Fruit fly (Drosophila melanogaster) whole organism, embryonic: ENCODE measurements around the gene MtnF.

Experiments used
- Adf1 ChIP-seq: fragments of 200-800 bp; sonication (Bioruptor generic); IDR thresholded peaks from 2 replicates; pipeline ENCODE4 v1.3.6; 2022; ENCODE audit warnings: missing biosample characterization, missing genetic modification characterization
- Bgb ChIP-seq: fragments of 200-800 bp; sonication (Bioruptor generic); IDR thresholded peaks from 2 replicates; pipeline ENCODE4 v1.3.6; 2022; ENCODE audit warnings: missing biosample characterization, missing genetic modification characterization; ENCODE audit not compliant: partially characterized antibody
- CG10366 ChIP-seq: fragments of 200-800 bp; sonication (Bioruptor generic); IDR thresholded peaks from 2 replicates; pipeline ENCODE4 v1.3.6; 2022; ENCODE audit warnings: missing biosample characterization, missing genetic modification characterization
- CG10654 ChIP-seq: fragments of 200-800 bp; sonication (Bioruptor generic); optimal IDR thresholded peaks from 2 replicates; lab custom pipeline; 2016; ENCODE audit warnings: missing biosample characterization, missing genetic modification characterization
- CG12236 ChIP-seq: fragments of 200-800 bp; sonication (Bioruptor generic); optimal IDR thresholded peaks from 2 replicates; lab custom pipeline; 2016; ENCODE audit warnings: missing biosample characterization, missing genetic modification characterization
- CG13624 ChIP-seq: fragments of 200-800 bp; sonication (Bioruptor generic); optimal IDR thresholded peaks from 2 replicates; lab custom pipeline; 2016; ENCODE audit warnings: missing biosample characterization, missing genetic modification characterization
- CG15514 ChIP-seq: fragments of 200-800 bp; sonication (Bioruptor generic); optimal IDR thresholded peaks from 3 replicates; lab custom pipeline; 2017; ENCODE audit warnings: missing biosample characterization, missing genetic modification characterization, mild to moderate bottlenecking, moderate library complexity, missing genetic modification reagents
- CG17186 ChIP-seq: fragments of 200-800 bp; sonication (Bioruptor generic); optimal IDR thresholded peaks from 3 replicates; lab custom pipeline; 2017; ENCODE audit warnings: missing biosample characterization, missing genetic modification reagents, missing genetic modification characterization
- CG17829 ChIP-seq: fragments of 200-800 bp; optimal IDR thresholded peaks from 2 replicates; lab custom pipeline; 2019; ENCODE audit warnings: missing biosample characterization, mild to moderate bottlenecking, missing genetic modification characterization, moderate library complexity
- CG17912 ChIP-seq: fragments of 200-800 bp; sonication (Bioruptor generic); optimal IDR thresholded peaks from 2 replicates; lab custom pipeline; 2018; ENCODE audit warnings: missing biosample characterization, mild to moderate bottlenecking, missing genetic modification characterization
- CG2202 ChIP-seq: fragments of 200-800 bp; sonication (Bioruptor generic); optimal IDR thresholded peaks from 2 replicates; lab custom pipeline; 2018; ENCODE audit warnings: missing biosample characterization, mild to moderate bottlenecking, missing genetic modification characterization
- CG2712 ChIP-seq: fragments of 200-800 bp; optimal IDR thresholded peaks from 3 replicates; lab custom pipeline; 2019; ENCODE audit warnings: missing biosample characterization, mild to moderate bottlenecking, missing genetic modification characterization, moderate library complexity
- CG2889 ChIP-seq: fragments of 200-800 bp; sonication (Bioruptor generic); IDR thresholded peaks from 3 replicates; pipeline ENCODE4 v1.3.6; 2022; ENCODE audit warnings: missing biosample characterization, missing genetic modification characterization
- CG33557 ChIP-seq: fragments of 200-800 bp; sonication (Bioruptor generic); optimal IDR thresholded peaks from 2 replicates; lab custom pipeline; 2019; ENCODE audit warnings: missing biosample characterization, mild to moderate bottlenecking, missing genetic modification characterization, moderate library complexity
- CG34224 ChIP-seq: fragments of 200-800 bp; sonication (Bioruptor generic); IDR thresholded peaks from 3 replicates; pipeline ENCODE4 v1.3.6; 2022; ENCODE audit warnings: missing biosample characterization, missing genetic modification characterization; ENCODE audit not compliant: partially characterized antibody
- CG6175 ChIP-seq: fragments of 200-800 bp; sonication (Bioruptor generic); IDR thresholded peaks from 3 replicates; pipeline ENCODE4 v1.3.6; 2022; ENCODE audit warnings: missing biosample characterization, missing genetic modification characterization
- CG7357 ChIP-seq: fragments of 200-800 bp; sonication (Bioruptor generic); IDR thresholded peaks from 3 replicates; pipeline ENCODE4 v1.3.6; 2022; ENCODE audit warnings: missing biosample characterization, missing genetic modification characterization
- CG8290 ChIP-seq, 3 experiments: fragments of 200-800 bp; sonication (Bioruptor generic); optimal IDR thresholded peaks; 2 replicates each; lab custom pipeline; 2016 to 2019; ENCODE audit warnings: missing biosample characterization in 3 of 3, missing genetic modification characterization in 3 of 3, mild to moderate bottlenecking in 2 of 3, moderate library complexity in 1 of 3
- CG9797 ChIP-seq: fragments of 200-800 bp; sonication (Bioruptor generic); optimal IDR thresholded peaks from 3 replicates; lab custom pipeline; 2018; ENCODE audit warnings: missing biosample characterization, mild to moderate bottlenecking, missing genetic modification characterization
- D19A ChIP-seq: fragments of 200-800 bp; optimal IDR thresholded peaks from 3 replicates; lab custom pipeline; 2019; ENCODE audit warnings: missing biosample characterization, mild to moderate bottlenecking, missing genetic modification characterization, moderate library complexity
- Dp ChIP-seq: fragments of 200-800 bp; sonication (Bioruptor generic); optimal IDR thresholded peaks from 2 replicates; lab custom pipeline; 2018; ENCODE audit warnings: missing biosample characterization, mild to moderate bottlenecking, missing genetic modification characterization, moderate library complexity
- E2f2 ChIP-seq: fragments of 200-800 bp; sonication (Bioruptor generic); IDR thresholded peaks from 2 replicates; pipeline ENCODE4 v1.3.6; 2022; ENCODE audit warnings: missing biosample characterization, missing genetic modification characterization
- Ets97D ChIP-seq: fragments of 200-800 bp; sonication (Bioruptor generic); optimal IDR thresholded peaks from 3 replicates; lab custom pipeline; 2016; ENCODE audit warnings: missing biosample characterization, missing genetic modification characterization
- HHEX ChIP-seq: fragments of 200-800 bp; sonication (Bioruptor generic); optimal IDR thresholded peaks from 3 replicates; lab custom pipeline; 2017; ENCODE audit warnings: missing biosample characterization, mild to moderate bottlenecking, missing genetic modification characterization, missing genetic modification reagents
- MESR4 ChIP-seq: fragments of 200-800 bp; sonication (Bioruptor generic); optimal IDR thresholded peaks from 2 replicates; lab custom pipeline; 2018; ENCODE audit warnings: missing biosample characterization, mild to moderate bottlenecking, missing genetic modification characterization, moderate library complexity
- Opbp ChIP-seq: fragments of 200-800 bp; sonication (Bioruptor generic); IDR thresholded peaks from 3 replicates; pipeline ENCODE4 v1.3.6; 2022; ENCODE audit warnings: missing biosample characterization, missing genetic modification characterization; ENCODE audit not compliant: partially characterized antibody
- Ravus ChIP-seq: fragments of 200-800 bp; sonication (Bioruptor generic); IDR thresholded peaks from 2 replicates; pipeline ENCODE4 v1.3.6; 2022; ENCODE audit warnings: missing biosample characterization, missing genetic modification characterization
- Scr ChIP-seq: fragments of 200-800 bp; sonication (Bioruptor generic); IDR thresholded peaks from 2 replicates; pipeline ENCODE4 v1.3.6; 2022; ENCODE audit warnings: missing biosample characterization, missing genetic modification characterization; ENCODE audit not compliant: partially characterized antibody
- Sin3A ChIP-seq: fragments of >200 bp; optimal IDR thresholded peaks from 2 replicates; lab custom pipeline; 2018
- Spps ChIP-seq: fragments of 200-800 bp; sonication (Bioruptor generic); optimal IDR thresholded peaks from 2 replicates; lab custom pipeline; 2018; ENCODE audit warnings: missing biosample characterization, mild to moderate bottlenecking, missing genetic modification characterization
- Stat92E ChIP-seq, 3 experiments: fragments of >200 bp in 2 of 3; fragments of 200-800 bp in 1 of 3; sonication (Bioruptor generic) in 1 of 3; optimal IDR thresholded peaks; 2 replicates each; lab custom pipeline; 2017 to 2019; ENCODE audit warnings: missing biosample characterization in 3 of 3, missing genetic modification characterization in 3 of 3, mild to moderate bottlenecking in 1 of 3, moderate library complexity in 1 of 3
- Tbp ChIP-seq: fragments of >200 bp; optimal IDR thresholded peaks from 2 replicates; lab custom pipeline; 2018; ENCODE audit warnings: missing biosample characterization, missing genetic modification characterization
- Usf ChIP-seq: fragments of 200-800 bp; sonication (Bioruptor generic); optimal IDR thresholded peaks from 2 replicates; lab custom pipeline; 2017; ENCODE audit warnings: missing genotype, missing biosample characterization, missing genetic modification characterization
- ato ChIP-seq: fragments of 200-800 bp; sonication (Bioruptor generic); IDR thresholded peaks from 2 replicates; pipeline ENCODE4 v1.3.6; 2022; ENCODE audit warnings: missing biosample characterization, missing genetic modification characterization; ENCODE audit not compliant: partially characterized antibody
- bbx ChIP-seq: fragments of 200-800 bp; sonication (Bioruptor generic); IDR thresholded peaks from 2 replicates; pipeline ENCODE4 v1.3.6; 2022; ENCODE audit warnings: missing biosample characterization, missing genetic modification characterization; ENCODE audit not compliant: partially characterized antibody
- cg ChIP-seq: fragments of 200-800 bp; sonication (Bioruptor generic); optimal IDR thresholded peaks from 3 replicates; lab custom pipeline; 2019; ENCODE audit warnings: missing biosample characterization, mild to moderate bottlenecking, missing genetic modification characterization, moderate library complexity
- crol ChIP-seq: fragments of 200-800 bp; sonication (Bioruptor generic); IDR thresholded peaks from 2 replicates; pipeline ENCODE4 v1.3.6; 2022; ENCODE audit warnings: missing biosample characterization, missing genetic modification characterization
- crp ChIP-seq, 2 experiments: fragments of 200-800 bp; sonication (Bioruptor generic); optimal IDR thresholded peaks; 2 replicates in 1 of 2; 3 replicates in 1 of 2; lab custom pipeline; 2017; ENCODE audit warnings: missing biosample characterization in 2 of 2, missing genetic modification characterization in 2 of 2, mild to moderate bottlenecking in 1 of 2, moderate library complexity in 1 of 2
- eyg ChIP-seq: fragments of 200-800 bp; sonication (Bioruptor generic); optimal IDR thresholded peaks from 3 replicates; lab custom pipeline; 2016; ENCODE audit warnings: missing biosample characterization, missing genetic modification characterization
- fd96Cb ChIP-seq: fragments of 200-800 bp; sonication (Bioruptor generic); optimal IDR thresholded peaks from 2 replicates; lab custom pipeline; 2018; ENCODE audit warnings: missing biosample characterization, mild to moderate bottlenecking, missing genetic modification characterization, moderate library complexity
- gcm2 ChIP-seq: fragments of 200-800 bp; sonication (Bioruptor generic); optimal IDR thresholded peaks from 2 replicates; lab custom pipeline; 2016; ENCODE audit warnings: missing biosample characterization, missing genetic modification characterization
- knrl ChIP-seq: fragments of 200-800 bp; sonication (Bioruptor generic); IDR thresholded peaks from 3 replicates; pipeline ENCODE4 v1.3.6; 2022; ENCODE audit warnings: missing biosample characterization, missing genetic modification characterization; ENCODE audit not compliant: partially characterized antibody
- odd ChIP-seq: fragments of 200-800 bp; sonication (Bioruptor generic); optimal IDR thresholded peaks from 2 replicates; lab custom pipeline; 2017; ENCODE audit warnings: missing biosample characterization, mild to moderate bottlenecking, missing genetic modification characterization
- sim ChIP-seq: fragments of 200-800 bp; sonication (Bioruptor generic); IDR thresholded peaks from 2 replicates; pipeline ENCODE4 v1.3.6; 2022; ENCODE audit warnings: missing biosample characterization, missing genetic modification characterization
- sna ChIP-seq: fragments of 200-800 bp; sonication (Bioruptor generic); IDR thresholded peaks from 2 replicates; pipeline ENCODE4 v1.3.6; 2022; ENCODE audit warnings: missing biosample characterization, missing genetic modification characterization; ENCODE audit not compliant: partially characterized antibody
- sob ChIP-seq: fragments of 200-800 bp; sonication (Bioruptor generic); IDR thresholded peaks from 2 replicates; pipeline ENCODE4 v1.3.6; 2022; ENCODE audit warnings: missing biosample characterization, missing genetic modification characterization
- unc-4 ChIP-seq: fragments of 200-800 bp; sonication (Bioruptor generic); IDR thresholded peaks from 2 replicates; pipeline ENCODE4 v1.3.6; 2022; ENCODE audit warnings: missing biosample characterization, missing genetic modification characterization; ENCODE audit not compliant: partially characterized antibody
- zen2 ChIP-seq: fragments of 200-800 bp; sonication (Bioruptor generic); IDR thresholded peaks from 3 replicates; pipeline ENCODE4 v1.3.6; 2022; ENCODE audit warnings: missing biosample characterization, missing genetic modification characterization; ENCODE audit not compliant: partially characterized antibody

MtnF gene

DNA sequence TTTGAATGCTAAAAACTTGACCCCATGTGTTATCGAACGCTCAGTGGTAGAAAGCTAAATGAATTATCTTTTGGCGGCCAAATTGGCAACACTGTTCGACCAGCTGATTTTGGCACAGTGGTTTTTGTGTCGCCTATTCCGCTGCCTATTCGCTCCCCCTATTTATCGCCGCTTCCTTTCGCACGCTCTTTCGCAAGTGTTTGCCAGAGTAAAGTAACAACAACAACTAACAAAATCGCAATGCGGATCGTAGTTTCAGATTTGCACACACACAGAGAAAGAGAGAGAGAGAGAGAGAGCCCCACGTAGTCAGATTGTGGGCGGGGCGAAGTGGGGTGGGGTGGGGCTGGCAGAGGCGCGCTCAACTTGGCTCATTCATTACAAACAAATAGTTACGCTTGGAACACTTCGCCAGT lies 16.1 kb upstream of the MtnF start (continued):
- no peak for TF ChIP-seq sim (GFP tag; lab: Robert Waterston, UW)
- no peak for TF ChIP-seq odd (GFP tag; lab: Kevin White, UChicago)
- TF ChIP-seq gcm2 (GFP tag; lab: Kevin White, UChicago) = no peak
- TF ChIP-seq D19A (tag; lab: Kevin White, UChicago) = no peak
- TF ChIP-seq fd96Cb = no peak
- TF ChIP-seq Spps = no peak
- TF ChIP-seq CG6175 = no peak
- TF ChIP-seq CG13624 (GFP tag; lab: Kevin White, UChicago) = no peak
- TF ChIP-seq CG17912 (GFP tag; lab: Kevin White, UChicago) = no peak
- TF ChIP-seq CG8290 (GFP tag; optimal IDR thresholded peaks at IDR 0.05; lab: Kevin White, UChicago) = no peak
- no peak for TF ChIP-seq CG8290 (tag; optimal IDR thresholded peaks at IDR 0.05; lab: Kevin White, UChicago)
- TF ChIP-seq eyg (GFP tag; lab: Kevin White, UChicago) = no peak

- TF ChIP-seq Bgb (GFP tag; lab: Robert Waterston, UW) = peak; percentile 70
- peak; percentile 36 for TF ChIP-seq CG17829
- peak in 1 of 2 experiments; percentile 73 for TF ChIP-seq crp (GFP tag; optimal IDR thresholded peaks at IDR 0.05; lab: Kevin White, UChicago)
- TF ChIP-seq Scr (GFP tag; lab: Robert Waterston, UW) = peak; percentile 46
- TF ChIP-seq Opbp (GFP tag; lab: Robert Waterston, UW) = peak; percentile 69
- no peak for TF ChIP-seq CG2712
- peak; percentile 16 for TF ChIP-seq cg (GFP tag; lab: Kevin White, UChicago)
- TF ChIP-seq Usf (GFP tag; lab: Kevin White, UChicago) = no peak
- TF ChIP-seq CG2202 = no peak
- peak in 1 of 3 experiments; percentile 25 for TF ChIP-seq Stat92E (GFP tag; optimal IDR thresholded peaks at IDR 0.05; lab: Kevin White, UChicago)
- TF ChIP-seq Tbp (GFP tag; lab: Kevin White, UChicago) = no peak
- no peak for TF ChIP-seq CG33557 (GFP tag; lab: Kevin White, UChicago)
- TF ChIP-seq CG15514 (GFP tag; lab: Kevin White, UChicago) = peak; percentile 73
- TF ChIP-seq CG10654 = no peak
- TF ChIP-seq CG9797 (GFP tag; lab: Kevin White, UChicago) = peak; percentile 81
- TF ChIP-seq HHEX (GFP tag; lab: Kevin White, UChicago) = no peak
- TF ChIP-seq Dp (GFP tag; lab: Kevin White, UChicago) = peak; percentile 52
- TF ChIP-seq E2f2 (GFP tag; lab: Robert Waterston, UW) = peak; percentile 58
- peak; percentile 40; the same call in 1 of the 2 replicates for TF ChIP-seq Adf1
- TF ChIP-seq CG12236 (GFP tag; lab: Kevin White, UChicago) = no peak
- TF ChIP-seq ato (GFP tag; lab: Robert Waterston, UW) = peak; percentile 58
- no peak for TF ChIP-seq CG7357
- TF ChIP-seq zen2 = peak; percentile 63; the same call in 1 of the 3 replicates
- peak; percentile 81 for TF ChIP-seq bbx
- TF ChIP-seq CG34224 (GFP tag; lab: Robert Waterston, UW) = peak; percentile 54; the same call in 1 of the 3 replicates
- peak; percentile 76 for TF ChIP-seq MESR4
- TF ChIP-seq knrl (GFP tag; lab: Robert Waterston, UW) = peak; percentile 43; the same call in 2 of the 3 replicates
- TF ChIP-seq CG10366 (GFP tag; lab: Robert Waterston, UW) = no peak
- TF ChIP-seq Ets97D (GFP tag; lab: Kevin White, UChicago) = peak; percentile 55
- TF ChIP-seq crol = 0 out of 2 replicates have a peak, but pooled peaks have one; percentile 48
- no peak for TF ChIP-seq CG2889 (GFP tag; lab: Robert Waterston, UW)
- no peak for TF ChIP-seq Ravus (GFP tag; lab: Robert Waterston, UW)
- peak; percentile 48 for TF ChIP-seq unc-4
- TF ChIP-seq Sin3A = peak; percentile 74
- TF ChIP-seq sob (GFP tag; lab: Robert Waterston, UW) = peak; percentile 57
- peak; percentile 44 for TF ChIP-seq CG17186 (GFP tag; lab: Kevin White, UChicago)
- TF ChIP-seq sna (GFP tag; lab: Robert Waterston, UW) = peak; percentile 27; the same call in 1 of the 2 replicates
These were observed 15.0 kb upstream of the MtnF start, which contains the start of the genes puf and ash2 for dm6 chr3R:24649923-24650322. puf (minus strand) TSS chr3R:24650043. ash2 (plus strand) TSS chr3R:24650125.
